Worm (Caenorhabditis elegans): ENCODE results near the gene lgc-16.

The lgc-16 gene

DNA sequence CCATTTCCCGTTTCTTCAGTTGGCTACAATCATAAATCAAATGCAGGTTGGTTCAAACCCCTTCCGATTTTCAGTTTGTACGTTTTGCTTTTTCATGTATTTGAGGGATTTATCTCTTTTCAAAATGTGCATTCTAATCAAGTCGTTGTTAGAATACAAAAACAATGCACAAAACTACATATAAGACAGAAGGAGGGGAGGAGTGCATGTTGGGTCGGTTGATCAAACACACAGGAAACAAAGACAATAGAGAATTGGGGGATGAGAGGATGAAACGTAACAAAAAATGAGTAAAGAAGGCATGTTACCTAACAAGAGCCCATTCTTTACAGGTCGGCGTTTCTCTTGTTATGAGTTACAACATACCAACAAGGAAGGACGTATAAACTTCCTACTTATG is 20.4 kb upstream of the lgc-16 start:
- no peak for TF ChIP-seq klf-2 (GFP tag; conservative IDR thresholded peaks at IDR 0.05)
- TF ChIP-seq T22C8.4 (GFP tag; IDR thresholded peaks at IDR 0.05): no peak
- TF ChIP-seq flt-1 (GFP tag; IDR thresholded peaks at IDR 0.05): no peak
- no peak for TF ChIP-seq cog-1 (tag; optimal IDR thresholded peaks at IDR 0.05)
- no peak for TF ChIP-seq med-1 (GFP tag; optimal IDR thresholded peaks at IDR 0.05; ENCODE audit: insufficient read depth)
- no peak for TF ChIP-seq ref-1 (GFP tag; conservative IDR thresholded peaks at IDR 0.05)
- no peak for TF ChIP-seq tab-1 (GFP tag; IDR thresholded peaks at IDR 0.05)
- TF ChIP-seq ztf-23 (GFP tag; IDR thresholded peaks at IDR 0.05): no peak
- TF ChIP-seq ztf-29 (GFP tag; IDR thresholded peaks at IDR 0.05): no peak

ce11 chrX:12103712-12104111 is 14.7 kb upstream of the lgc-16 start, which contains the start of gene W03G11.3:
W03G11.3 (minus strand) TSS chrX:12103812.
- TF ChIP-seq flt-1 (GFP tag; IDR thresholded peaks at IDR 0.05) (no peak), ztf-23 (GFP tag; IDR thresholded peaks at IDR 0.05) (no peak), klf-2 (GFP tag; conservative IDR thresholded peaks at IDR 0.05) (no peak), ref-1 (GFP tag; conservative IDR thresholded peaks at IDR 0.05) (no peak), ztf-29 (GFP tag; IDR thresholded peaks at IDR 0.05) (no peak), tab-1 (GFP tag; IDR thresholded peaks at IDR 0.05) (no peak), T22C8.4 (GFP tag; IDR thresholded peaks at IDR 0.05) (no peak), cog-1 (tag; optimal IDR thresholded peaks at IDR 0.05) (no peak)

DNA sequence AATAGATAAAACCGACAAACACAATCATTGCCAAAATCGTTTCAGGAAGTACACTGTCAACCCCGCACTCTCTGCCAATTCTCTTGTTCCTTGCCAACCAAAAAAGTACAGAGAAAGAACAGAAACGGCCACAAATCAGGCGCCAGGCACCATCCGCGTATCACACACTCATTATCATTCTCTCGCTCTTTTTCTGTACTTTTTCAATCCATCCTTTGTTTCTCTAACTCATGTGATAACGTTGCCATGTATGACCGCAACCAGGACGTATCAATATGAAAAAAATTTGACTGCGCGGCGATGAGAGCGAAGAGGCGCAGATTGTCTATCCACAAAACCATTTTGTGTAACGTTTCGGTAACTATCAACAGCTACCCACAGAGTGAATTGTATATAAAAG is 13.8 kb upstream of the lgc-16 start, which contains the start of gene col-181:
TSS of gene col-181 (plus strand) at position 301 of the 400 bp plus-strand sequence.
- TF ChIP-seq klf-2 (GFP tag; conservative IDR thresholded peaks at IDR 0.05) (no peak), flt-1 (GFP tag; IDR thresholded peaks at IDR 0.05) (no peak), tab-1 (GFP tag; IDR thresholded peaks at IDR 0.05) (no peak), ref-1 (GFP tag; conservative IDR thresholded peaks at IDR 0.05) (no peak), med-1 (GFP tag; optimal IDR thresholded peaks at IDR 0.05; ENCODE audit: insufficient read depth) (no peak), ztf-23 (GFP tag; IDR thresholded peaks at IDR 0.05) (no peak), T22C8.4 (GFP tag; IDR thresholded peaks at IDR 0.05) (no peak), ztf-29 (GFP tag; IDR thresholded peaks at IDR 0.05) (no peak), cog-1 (tag; optimal IDR thresholded peaks at IDR 0.05) (no peak)

DNA sequence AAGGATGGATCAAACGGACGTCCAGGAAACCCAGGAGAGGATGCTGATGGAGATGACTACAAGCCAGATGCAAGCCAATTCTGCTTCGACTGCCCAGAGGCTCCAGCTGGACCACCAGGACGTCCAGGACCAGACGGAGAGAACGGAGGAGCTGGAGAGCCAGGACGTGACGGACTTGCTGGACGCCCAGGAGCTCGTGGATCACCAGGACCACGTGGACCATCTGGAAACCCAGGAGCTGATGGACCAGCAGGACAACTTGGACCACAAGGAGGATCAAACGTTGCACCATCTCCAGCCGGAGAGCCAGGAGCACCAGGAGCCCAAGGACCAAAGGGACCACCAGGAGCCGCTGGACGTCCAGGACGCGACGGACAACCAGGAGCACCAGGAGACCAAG is 13.0 kb upstream of the lgc-16 start:
- TF ChIP-seq ztf-23 (GFP tag; IDR thresholded peaks at IDR 0.05) (no peak), T22C8.4 (GFP tag; IDR thresholded peaks at IDR 0.05) (no peak), klf-2 (GFP tag; conservative IDR thresholded peaks at IDR 0.05) (no peak), flt-1 (GFP tag; IDR thresholded peaks at IDR 0.05) (no peak), tab-1 (GFP tag; IDR thresholded peaks at IDR 0.05) (no peak), ref-1 (GFP tag; conservative IDR thresholded peaks at IDR 0.05) (no peak), cog-1 (tag; optimal IDR thresholded peaks at IDR 0.05) (no peak), med-1 (GFP tag; optimal IDR thresholded peaks at IDR 0.05; ENCODE audit: insufficient read depth) (no peak), ztf-29 (GFP tag; IDR thresholded peaks at IDR 0.05) (no peak)

- TF ChIP-seq ref-1 (GFP tag; conservative IDR thresholded peaks at IDR 0.05) (peak; percentile 96), klf-2 (GFP tag; conservative IDR thresholded peaks at IDR 0.05) (peak; percentile 98), ztf-29 (GFP tag; IDR thresholded peaks at IDR 0.05) (peak; percentile 98), med-1 (GFP tag; optimal IDR thresholded peaks at IDR 0.05; ENCODE audit: insufficient read depth) (peak; percentile 90), cog-1 (tag; optimal IDR thresholded peaks at IDR 0.05) (peak; percentile 95), ztf-23 (GFP tag; IDR thresholded peaks at IDR 0.05) (peak; percentile 98), tab-1 (GFP tag; IDR thresholded peaks at IDR 0.05) (no peak; the same call in 1 of the 2 replicates), flt-1 (GFP tag; IDR thresholded peaks at IDR 0.05) (peak; percentile 99), T22C8.4 (GFP tag; IDR thresholded peaks at IDR 0.05) (peak; percentile 97)
These were observed 12.4 kb upstream of the lgc-16 start for ce11 chrX:12106004-12106403.

ce11 chrX:12108517-12109216 is 9.8 kb upstream of the lgc-16 start, which contains the start of the genes W03G11.2 and lgc-13:
W03G11.2 (minus strand) TSS chrX:12108617.
lgc-13 (plus strand) TSS chrX:12109166.
- TF ChIP-seq ztf-29 (GFP tag; IDR thresholded peaks at IDR 0.05): no peak
- no peak for TF ChIP-seq flt-1 (GFP tag; IDR thresholded peaks at IDR 0.05)
- TF ChIP-seq cog-1 (tag; optimal IDR thresholded peaks at IDR 0.05): no peak
- no peak for TF ChIP-seq ref-1 (GFP tag; conservative IDR thresholded peaks at IDR 0.05)
- no peak for TF ChIP-seq tab-1 (GFP tag; IDR thresholded peaks at IDR 0.05)
- TF ChIP-seq ztf-23 (GFP tag; IDR thresholded peaks at IDR 0.05): no peak
- no peak for TF ChIP-seq T22C8.4 (GFP tag; IDR thresholded peaks at IDR 0.05)
- TF ChIP-seq klf-2 (GFP tag; conservative IDR thresholded peaks at IDR 0.05): no peak
- no peak for TF ChIP-seq med-1 (GFP tag; optimal IDR thresholded peaks at IDR 0.05; ENCODE audit: insufficient read depth)

DNA sequence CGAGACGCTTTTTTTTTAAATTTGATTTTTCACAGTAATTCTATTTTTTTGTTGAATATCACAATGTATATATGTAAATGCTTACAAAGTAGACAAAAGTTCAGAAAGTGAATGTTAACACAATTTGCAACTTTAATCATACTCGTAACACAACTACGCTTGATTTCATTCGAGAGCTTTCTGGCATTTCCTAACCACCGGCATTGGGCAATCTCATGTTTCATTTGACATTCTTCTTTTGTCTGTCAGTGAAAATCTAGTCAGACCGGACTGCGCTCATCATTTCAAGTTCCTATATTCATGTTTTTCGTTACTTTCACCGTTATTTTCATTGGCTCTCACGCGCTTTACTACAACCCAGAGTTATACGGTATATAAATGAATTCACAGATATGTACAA is 7.2 kb upstream of the lgc-16 start, which contains the start of gene lgc-14:
TSS of gene lgc-14 (plus strand) at position 301 of the 400 bp plus-strand sequence.
- TF ChIP-seq ref-1 (GFP tag; conservative IDR thresholded peaks at IDR 0.05) (no peak), ztf-29 (GFP tag; IDR thresholded peaks at IDR 0.05) (no peak), cog-1 (tag; optimal IDR thresholded peaks at IDR 0.05) (no peak), T22C8.4 (GFP tag; IDR thresholded peaks at IDR 0.05) (no peak), ztf-23 (GFP tag; IDR thresholded peaks at IDR 0.05) (no peak), tab-1 (GFP tag; IDR thresholded peaks at IDR 0.05) (no peak), klf-2 (GFP tag; conservative IDR thresholded peaks at IDR 0.05) (no peak)

DNA sequence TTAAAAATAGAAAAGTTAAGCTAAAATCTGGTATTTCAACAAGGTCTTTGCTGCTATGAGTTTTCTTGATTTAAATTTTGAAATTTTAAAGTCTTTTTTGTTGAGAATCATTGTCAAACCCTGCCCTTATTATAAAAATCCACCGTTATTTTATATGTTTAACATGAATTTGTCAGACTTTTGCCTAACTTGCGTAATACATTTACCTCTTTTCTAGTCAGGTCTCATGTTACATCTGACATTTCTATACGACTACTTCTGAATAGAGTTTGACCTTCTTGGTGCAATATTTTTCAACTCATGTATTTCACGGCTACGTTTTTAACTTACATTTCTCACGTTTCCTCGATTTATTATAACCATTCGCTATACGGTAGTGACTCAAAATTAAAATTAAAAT is 4.4 kb upstream of the lgc-16 start, which contains the start of gene lgc-15:
TSS of gene lgc-15 (plus strand) at position 301 of the 400 bp plus-strand sequence.
- no peak for TF ChIP-seq klf-2 (GFP tag; conservative IDR thresholded peaks at IDR 0.05)
- TF ChIP-seq T22C8.4 (GFP tag; IDR thresholded peaks at IDR 0.05): no peak
- no peak for TF ChIP-seq flt-1 (GFP tag; IDR thresholded peaks at IDR 0.05)
- no peak for TF ChIP-seq ref-1 (GFP tag; conservative IDR thresholded peaks at IDR 0.05)
- TF ChIP-seq tab-1 (GFP tag; IDR thresholded peaks at IDR 0.05): no peak
- no peak for TF ChIP-seq cog-1 (tag; optimal IDR thresholded peaks at IDR 0.05)
- TF ChIP-seq ztf-23 (GFP tag; IDR thresholded peaks at IDR 0.05): no peak
- no peak for TF ChIP-seq med-1 (GFP tag; optimal IDR thresholded peaks at IDR 0.05; ENCODE audit: insufficient read depth)
- TF ChIP-seq ztf-29 (GFP tag; IDR thresholded peaks at IDR 0.05): no peak

DNA sequence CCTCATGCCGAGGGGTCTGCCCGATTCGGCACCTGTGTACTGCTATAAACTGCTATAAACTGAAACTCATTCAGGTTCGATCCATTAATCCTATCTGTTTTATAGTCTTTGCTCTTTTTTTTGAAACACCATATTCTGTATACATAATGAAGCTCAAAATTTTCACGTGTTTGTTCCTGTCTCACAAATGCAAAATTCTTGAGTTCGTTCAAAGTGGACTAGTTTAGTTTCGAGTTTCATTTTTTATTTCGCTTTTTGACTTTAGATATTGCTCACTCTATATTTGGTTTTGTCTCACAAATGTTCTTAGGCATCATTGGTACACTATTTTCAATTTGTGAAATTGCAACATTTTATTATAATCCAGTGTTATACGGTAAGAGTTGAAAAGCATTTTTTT is 2.8 kb downstream of the lgc-16 start, which contains the start of gene lgc-17:
TSS of gene lgc-17 (plus strand) at position 301 of the 400 bp plus-strand sequence.
- TF ChIP-seq cog-1 (tag; optimal IDR thresholded peaks at IDR 0.05) (no peak), med-1 (GFP tag; optimal IDR thresholded peaks at IDR 0.05; ENCODE audit: insufficient read depth) (no peak), ref-1 (GFP tag; conservative IDR thresholded peaks at IDR 0.05) (no peak), ztf-29 (GFP tag; IDR thresholded peaks at IDR 0.05) (no peak), tab-1 (GFP tag; IDR thresholded peaks at IDR 0.05) (no peak)
